Worm (Caenorhabditis elegans) whole organism, L1 larva: ENCODE measurements around the gene sto-3.
A peak's percentile ranks its signal among the peaks of the same experiment; 100 is the strongest.

Source experiments
- C04F5.9 ChIP-seq: sonication (generic microtip); optimal IDR thresholded peaks from 2 replicates; lab custom pipeline; 2016; ENCODE audit warnings: missing genetic modification characterization, missing compliant biosample characterization
- C34B4.2 ChIP-seq: sonication (generic microtip); optimal IDR thresholded peaks from 2 replicates; lab custom pipeline; 2017; ENCODE audit warnings: mild to moderate bottlenecking, missing genetic modification characterization, missing compliant biosample characterization
- Y116A8C.19 ChIP-seq: sonication (generic microtip); optimal IDR thresholded peaks from 2 replicates; lab custom pipeline; 2016; ENCODE audit warnings: missing compliant biosample characterization, missing genetic modification characterization, borderline replicate concordance
- alr-1 ChIP-seq: fragments of 200-800 bp; sonication (Bioruptor generic); optimal IDR thresholded peaks from 2 replicates; lab custom pipeline; 2018; ENCODE audit warnings: borderline replicate concordance, mild to moderate bottlenecking, missing genetic modification characterization, missing compliant biosample characterization
- aly-2 ChIP-seq: fragments of 150-350 bp; optimal IDR thresholded peaks from 2 replicates; lab custom pipeline; 2014; ENCODE audit warnings: missing biosample characterization, missing genetic modification characterization
- ceh-63 ChIP-seq: fragments of 200-800 bp; sonication (Bioruptor generic); optimal IDR thresholded peaks from 2 replicates; lab custom pipeline; 2018; ENCODE audit warnings: mild to moderate bottlenecking, missing genetic modification characterization, missing compliant biosample characterization
- ceh-8 ChIP-seq: fragments of 200-800 bp; sonication (Bioruptor generic); optimal IDR thresholded peaks from 2 replicates; lab custom pipeline; 2018; ENCODE audit warnings: mild to moderate bottlenecking, missing genetic modification characterization, moderate library complexity, missing compliant biosample characterization
- ceh-82 ChIP-seq, 3 experiments: fragments of 150-350 bp in 1 of 3; sonication (generic microtip) in 2 of 3; optimal IDR thresholded peaks; 2 replicates each; lab custom pipeline; 2014 to 2017; ENCODE audit warnings: missing biosample characterization in 3 of 3, missing genetic modification characterization in 3 of 3
- ces-1 ChIP-seq: fragments of 150-350 bp; optimal IDR thresholded peaks from 2 replicates; lab custom pipeline; 2014; ENCODE audit warnings: missing biosample characterization, missing genetic modification reagents, missing genetic modification characterization
- dpl-1 ChIP-seq, 3 experiments: fragments of 150-350 bp in 2 of 3; sonication (generic microtip) in 1 of 3; optimal IDR thresholded peaks; 2 replicates each; lab custom pipeline; 2014 to 2017; ENCODE audit warnings: missing biosample characterization in 3 of 3, missing genetic modification characterization in 3 of 3, missing genetic modification reagents in 3 of 3
- dsc-1 ChIP-seq: sonication (generic microtip); optimal IDR thresholded peaks from 2 replicates; lab custom pipeline; 2016; ENCODE audit warnings: mild to moderate bottlenecking, missing genetic modification characterization, missing compliant biosample characterization
- efl-1 ChIP-seq, 4 experiments: fragments of 150-350 bp; optimal IDR thresholded peaks in 3 of 4; peaks in 1 of 4; 1 replicate in 1 of 4; 2 replicates in 3 of 4; lab custom pipeline; 2014; ENCODE audit warnings: missing biosample characterization in 2 of 4, missing genetic modification characterization in 2 of 4, missing genetic modification reagents in 2 of 4
- efl-3 ChIP-seq: fragments of 200-800 bp; sonication (Bioruptor generic); optimal IDR thresholded peaks from 2 replicates; lab custom pipeline; 2018; ENCODE audit warnings: mild to moderate bottlenecking, missing genetic modification characterization, missing compliant biosample characterization
- elt-2 ChIP-seq: sonication (generic microtip); optimal IDR thresholded peaks from 2 replicates; lab custom pipeline; 2016; ENCODE audit warnings: missing genetic modification characterization, mild to moderate bottlenecking, inconsistent platforms, missing compliant biosample characterization, missing genetic modification reagents
- ets-5 ChIP-seq: fragments of 200-800 bp; sonication (Bioruptor generic); IDR thresholded peaks from 2 replicates; pipeline ENCODE4 v1.3.6; 2022; ENCODE audit warnings: missing genetic modification characterization, missing compliant biosample characterization
- fos-1 ChIP-seq: fragments of 150-350 bp; optimal IDR thresholded peaks from 2 replicates; lab custom pipeline; 2014; ENCODE audit warnings: missing biosample characterization, missing genetic modification characterization
- grh-1 ChIP-seq: fragments of 200-800 bp; sonication (Bioruptor generic); IDR thresholded peaks from 2 replicates; pipeline ENCODE4 v1.3.6; 2022; ENCODE audit warnings: missing genetic modification reagents, missing genetic modification characterization, missing compliant biosample characterization
- hlh-17 ChIP-seq: fragments of 200-800 bp; sonication (Bioruptor generic); optimal IDR thresholded peaks from 2 replicates; lab custom pipeline; 2018; ENCODE audit warnings: missing genetic modification characterization, mild to moderate bottlenecking, missing compliant biosample characterization, moderate library complexity, borderline replicate concordance
- hlh-4 ChIP-seq: sonication (generic microtip); optimal IDR thresholded peaks from 2 replicates; lab custom pipeline; 2016; ENCODE audit warnings: mild to moderate bottlenecking, missing genetic modification characterization, missing compliant biosample characterization
- lin-14 ChIP-seq: fragments of 200-800 bp; sonication (Bioruptor generic); optimal IDR thresholded peaks from 2 replicates; lab custom pipeline; 2018; ENCODE audit warnings: mild to moderate bottlenecking, missing genetic modification characterization, moderate library complexity, missing compliant biosample characterization
- lin-35 ChIP-seq, 2 experiments: fragments of 150-350 bp; optimal IDR thresholded peaks; 2 replicates each; lab custom pipeline; 2014; ENCODE audit warnings: missing biosample characterization in 2 of 2, missing genetic modification characterization in 2 of 2, missing genetic modification reagents in 2 of 2
- lin-39 ChIP-seq: fragments of 150-350 bp; optimal IDR thresholded peaks from 2 replicates; lab custom pipeline; 2014; ENCODE audit warnings: missing biosample characterization, missing genetic modification reagents, missing genetic modification characterization
- mab-9 ChIP-seq: fragments of 200-800 bp; sonication (Bioruptor generic); IDR thresholded peaks from 2 replicates; pipeline ENCODE4 v1.3.6; 2022; ENCODE audit warnings: missing genetic modification reagents, missing genetic modification characterization, missing compliant biosample characterization
- mdl-1 ChIP-seq, 2 experiments: fragments of 150-350 bp; optimal IDR thresholded peaks; 2 replicates each; lab custom pipeline; 2014 to 2017; ENCODE audit warnings: missing biosample characterization in 2 of 2, missing genetic modification characterization in 2 of 2, inconsistent platforms in 1 of 2
- nhr-12 ChIP-seq: sonication (generic microtip); optimal IDR thresholded peaks from 2 replicates; lab custom pipeline; 2017; ENCODE audit warnings: missing biosample characterization, missing genetic modification characterization
- nhr-71 ChIP-seq: sonication (generic microtip); optimal IDR thresholded peaks from 2 replicates; lab custom pipeline; 2016; ENCODE audit warnings: mild to moderate bottlenecking, missing genetic modification characterization, moderate library complexity, missing compliant biosample characterization
- nhr-85 ChIP-seq: sonication (generic microtip); peaks from one replicate; lab custom pipeline; 2016; ENCODE audit warnings: missing genetic modification characterization, inconsistent platforms, missing compliant biosample characterization
- nhr-90 ChIP-seq: sonication (generic microtip); optimal IDR thresholded peaks from 2 replicates; lab custom pipeline; 2016; ENCODE audit warnings: mild to moderate bottlenecking, missing genetic modification characterization, missing compliant biosample characterization; ENCODE audit not compliant: poor library complexity
- pax-3 ChIP-seq: fragments of 200-800 bp; sonication (Bioruptor generic); optimal IDR thresholded peaks from 2 replicates; lab custom pipeline; 2018; ENCODE audit warnings: mild to moderate bottlenecking, missing genetic modification characterization, moderate library complexity, missing compliant biosample characterization
- pqm-1 ChIP-seq: sonication (generic microtip); optimal IDR thresholded peaks from 3 replicates; lab custom pipeline; 2017; ENCODE audit warnings: missing biosample characterization, missing genetic modification characterization
- rnt-1 ChIP-seq: sonication (generic microtip); optimal IDR thresholded peaks from 2 replicates; lab custom pipeline; 2016; ENCODE audit warnings: mild to moderate bottlenecking, missing genetic modification characterization, moderate library complexity, missing compliant biosample characterization
- snpc-4 ChIP-seq: fragments of 150-350 bp; optimal IDR thresholded peaks from 2 replicates; lab custom pipeline; 2014; ENCODE audit warnings: missing biosample characterization, missing genetic modification characterization
- sup-37 ChIP-seq: fragments of 200-800 bp; sonication (Bioruptor generic); optimal IDR thresholded peaks from 2 replicates; lab custom pipeline; 2018; ENCODE audit warnings: mild to moderate bottlenecking, missing genetic modification characterization, missing compliant biosample characterization
- swsn-7 ChIP-seq: sonication (generic microtip); optimal IDR thresholded peaks from 2 replicates; lab custom pipeline; 2016; ENCODE audit warnings: missing genetic modification characterization, missing compliant biosample characterization
- tbx-2 ChIP-seq: sonication (generic microtip); optimal IDR thresholded peaks from 2 replicates; lab custom pipeline; 2016; ENCODE audit warnings: missing genetic modification characterization, missing compliant biosample characterization
- tlp-1 ChIP-seq: fragments of 150-350 bp; optimal IDR thresholded peaks from 2 replicates; lab custom pipeline; 2014; ENCODE audit warnings: missing biosample characterization, missing genetic modification characterization
- unc-130 ChIP-seq: fragments of 150-350 bp; optimal IDR thresholded peaks from 2 replicates; lab custom pipeline; 2017; ENCODE audit warnings: missing biosample characterization, missing genetic modification characterization, inconsistent platforms
- unc-86 ChIP-seq: sonication (generic microtip); optimal IDR thresholded peaks from 2 replicates; lab custom pipeline; 2016; ENCODE audit warnings: missing genetic modification characterization, missing compliant biosample characterization
- vab-15 ChIP-seq: sonication (generic microtip); optimal IDR thresholded peaks from 2 replicates; lab custom pipeline; 2017; ENCODE audit warnings: missing genotype, mild to moderate bottlenecking, missing genetic modification characterization, missing compliant biosample characterization
- zag-1 ChIP-seq: fragments of 150-350 bp; optimal IDR thresholded peaks from 2 replicates; lab custom pipeline; 2014; ENCODE audit warnings: missing biosample characterization, missing genetic modification characterization

The sto-3 gene

DNA sequence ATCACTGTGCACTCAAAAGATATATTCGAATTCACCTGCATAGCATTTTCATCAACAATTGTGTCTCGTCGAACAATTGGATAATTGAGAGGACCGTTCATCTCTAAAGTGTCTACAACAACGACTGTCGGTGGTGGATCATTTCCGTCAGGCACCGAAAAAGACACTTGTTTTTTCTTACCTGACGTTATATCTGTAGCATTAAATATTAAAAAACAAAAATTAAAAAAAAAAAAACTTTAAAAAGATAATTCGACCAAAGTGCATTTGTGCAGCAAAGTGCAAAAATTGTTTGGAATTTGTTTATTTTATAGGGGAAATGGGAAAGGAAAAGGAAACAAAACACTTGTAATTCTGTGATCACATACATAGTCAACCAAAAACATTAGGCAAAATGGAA is 5.1 kb upstream of the sto-3 start, which contains the start of gene twk-44:
Gene twk-44, minus strand, starts transcription at position 101 of the 400 bp plus-strand sequence.
- TF ChIP-seq unc-86 = no peak
- TF ChIP-seq nhr-71 (tag; lab: Kevin White, UChicago) = no peak
- no peak for TF ChIP-seq unc-130 (tag; lab: Kevin White, UChicago)
- no peak for TF ChIP-seq nhr-85 (tag; lab: Kevin White, UChicago)

DNA sequence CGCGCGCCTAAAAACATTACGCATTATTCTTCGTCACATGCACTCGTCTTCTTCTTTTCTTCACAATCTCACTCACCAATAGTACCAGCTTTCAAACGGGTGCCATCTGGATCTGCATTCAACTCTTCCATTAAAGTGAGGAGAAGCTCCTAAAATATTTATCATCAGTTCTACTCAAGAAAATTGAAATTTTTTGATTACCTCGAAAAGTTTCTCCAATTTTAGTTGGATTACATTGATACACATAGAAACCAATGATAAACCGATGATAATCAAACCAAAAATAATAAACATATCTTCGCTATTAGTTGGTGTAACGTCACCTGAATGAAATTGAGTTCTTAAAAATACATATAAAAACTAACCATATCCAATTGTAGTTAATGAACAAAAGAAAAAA is 2.7 kb upstream of the sto-3 start:
- TF ChIP-seq ets-5 (GFP tag; lab: Robert Waterston, UW) = no peak
- no peak for TF ChIP-seq lin-35 (GFP tag; optimal IDR thresholded peaks at IDR 0.05; lab: Kevin White, UChicago)
- TF ChIP-seq mdl-1 (tag; optimal IDR thresholded peaks at IDR 0.05; lab: Kevin White, UChicago) = no peak
- TF ChIP-seq ces-1 (GFP tag; lab: Kevin White, UChicago) = no peak
- TF ChIP-seq elt-2 (tag; lab: Kevin White, UChicago) = no peak
- TF ChIP-seq dpl-1 (GFP tag; optimal IDR thresholded peaks at IDR 0.05; lab: Kevin White, UChicago) = no peak
- TF ChIP-seq snpc-4 = no peak
- no peak for TF ChIP-seq ceh-82 (tag; optimal IDR thresholded peaks at IDR 0.05; lab: Kevin White, UChicago)
- TF ChIP-seq lin-14 (GFP tag; lab: Kevin White, UChicago) = no peak
- TF ChIP-seq rnt-1 (tag; lab: Kevin White, UChicago) = no peak
- no peak for TF ChIP-seq hlh-4 (tag; lab: Kevin White, UChicago)
- no peak for TF ChIP-seq dsc-1 (tag; lab: Kevin White, UChicago)
- TF ChIP-seq pax-3 (tag; lab: Kevin White, UChicago) = no peak
- TF ChIP-seq, all 84 proteins: peak for 0

DNA sequence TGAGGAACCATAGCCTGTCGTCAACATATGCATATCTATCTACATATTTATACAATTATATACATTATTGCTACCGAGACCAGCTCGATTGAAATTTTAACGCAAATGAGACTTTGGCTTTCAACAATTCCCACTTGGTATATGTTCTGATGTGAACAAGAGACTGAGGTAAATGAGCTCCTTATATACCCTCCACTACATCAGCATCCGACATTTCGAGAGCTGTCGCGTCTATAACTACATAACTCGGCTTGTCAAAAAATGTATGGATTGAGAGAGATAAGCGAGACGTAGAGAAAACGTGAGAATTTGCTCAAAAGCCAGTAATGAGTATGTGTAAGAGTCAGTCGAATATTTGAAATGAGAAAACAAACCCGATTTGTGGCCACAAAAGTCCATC is 1.5 kb upstream of the sto-3 start:
- peak; percentile 59 for TF ChIP-seq snpc-4
- no peak for TF ChIP-seq nhr-12 (tag; lab: Kevin White, UChicago)

DNA sequence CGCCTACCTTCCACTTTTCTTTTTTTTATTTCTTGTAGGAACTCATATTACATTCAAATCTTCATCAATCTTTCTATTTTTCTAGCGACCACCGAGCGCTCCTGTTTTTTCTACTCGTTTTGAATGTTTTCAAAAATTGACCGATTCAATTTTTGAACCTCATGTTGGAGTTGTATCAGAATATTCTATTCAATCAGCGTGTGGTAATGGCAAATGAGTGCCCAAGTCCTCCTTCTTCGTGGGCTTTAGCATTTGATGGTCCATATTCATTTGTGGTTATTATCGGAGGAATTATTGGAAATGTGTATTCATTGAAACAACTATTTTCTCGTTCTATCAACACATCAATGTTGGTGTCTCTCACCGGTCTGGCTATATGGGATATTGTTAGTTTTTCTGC is 4.5 kb downstream of the sto-3 start, which contains the start of gene F52D10.4:
Gene F52D10.4, plus strand, starts transcription at position 84 of the 400 bp plus-strand sequence.
- TF ChIP-seq efl-1 (optimal IDR thresholded peaks at IDR 0.05; lab: Kevin White, UChicago) (no peak), efl-1 (GFP tag; optimal IDR thresholded peaks at IDR 0.05 in 1 of 2; lab: Kevin White, UChicago) (peak in 1 of 2 experiments; percentile 57), zag-1 (tag; lab: Kevin White, UChicago) (no peak), aly-2 (tag; lab: Kevin White, UChicago) (no peak)

DNA sequence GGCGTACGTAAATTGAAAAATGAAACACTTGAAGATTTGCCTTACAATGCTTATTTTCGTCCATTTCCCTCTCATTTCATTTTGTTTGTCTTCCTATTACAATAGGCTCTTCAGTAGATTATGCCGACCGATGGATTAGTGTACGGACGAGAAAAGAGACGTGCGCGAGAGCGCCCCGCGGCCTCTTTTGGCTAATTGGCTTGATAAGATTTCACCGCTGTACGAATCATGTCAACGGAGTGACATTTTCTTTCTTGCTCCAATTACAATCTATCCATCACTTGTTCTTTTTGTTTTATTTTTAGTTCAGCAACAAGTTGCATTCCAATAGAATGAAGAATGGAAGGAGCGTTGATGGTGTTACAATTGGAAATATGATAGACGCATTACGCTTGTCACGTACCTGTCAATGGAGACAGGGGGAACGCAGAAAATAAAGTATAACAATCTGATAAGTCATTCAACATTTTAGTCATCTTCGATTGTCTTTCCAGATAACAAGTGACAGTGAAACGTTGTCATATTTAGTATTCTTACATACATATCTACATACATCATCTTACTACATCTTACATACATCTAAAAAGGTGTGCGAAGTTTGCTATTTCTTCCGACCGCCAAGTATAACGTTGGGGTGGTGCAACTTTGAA is 13.7 kb downstream of the sto-3 start:
- TF ChIP-seq tlp-1 (tag; lab: Kevin White, UChicago) = no peak
- no peak for TF ChIP-seq ets-5 (GFP tag; lab: Robert Waterston, UW)
- no peak for TF ChIP-seq pqm-1
- TF ChIP-seq C34B4.2 (tag; lab: Kevin White, UChicago) = no peak
- TF ChIP-seq swsn-7 (tag; lab: Kevin White, UChicago) = no peak
- no peak for TF ChIP-seq ceh-8 (GFP tag; lab: Kevin White, UChicago)
- no peak for TF ChIP-seq grh-1 (GFP tag; lab: Robert Waterston, UW)
- TF ChIP-seq lin-14 (GFP tag; lab: Kevin White, UChicago) = peak; percentile 36
- TF ChIP-seq lin-39 (tag; lab: Kevin White, UChicago) = no peak
- no peak for TF ChIP-seq mab-9 (GFP tag; lab: Robert Waterston, UW)
- peak; percentile 78 for TF ChIP-seq dsc-1 (tag; lab: Kevin White, UChicago)
- no peak for TF ChIP-seq tbx-2 (tag; lab: Kevin White, UChicago)
- no peak for TF ChIP-seq vab-15 (tag; lab: Kevin White, UChicago)
- TF ChIP-seq efl-1 (optimal IDR thresholded peaks at IDR 0.05; lab: Kevin White, UChicago) = no peak
- peak in 1 of 2 experiments; percentile 44 for TF ChIP-seq efl-1 (GFP tag; optimal IDR thresholded peaks at IDR 0.05 in 1 of 2; lab: Kevin White, UChicago)
- TF ChIP-seq nhr-90 (tag; lab: Kevin White, UChicago) = no peak
- TF ChIP-seq Y116A8C.19 (tag; lab: Kevin White, UChicago) = no peak
- no peak for TF ChIP-seq ceh-63 (GFP tag; lab: Kevin White, UChicago)
- no peak for TF ChIP-seq snpc-4
- no peak for TF ChIP-seq C04F5.9
- TF ChIP-seq hlh-17 = no peak
- TF ChIP-seq alr-1 (tag; lab: Kevin White, UChicago) = no peak
- TF ChIP-seq nhr-71 (tag; lab: Kevin White, UChicago) = no peak
- TF ChIP-seq sup-37 (GFP tag; lab: Kevin White, UChicago) = no peak
- TF ChIP-seq efl-3 (GFP tag; lab: Kevin White, UChicago) = no peak
- no peak for TF ChIP-seq fos-1 (tag; lab: Kevin White, UChicago)
